Fruit fly (Drosophila melanogaster): ENCODE data around the gene CG2901.

The CG2901 gene

dm6 chrX:3815663-3816062 lies 12.3 kb upstream of the CG2901 start:
- TF ChIP-seq usp (GFP tag; optimal IDR thresholded peaks at IDR 0.05): no peak
- TF ChIP-seq EcR (GFP tag; optimal IDR thresholded peaks at IDR 0.05): no peak
- TF ChIP-seq psq (optimal IDR thresholded peaks at IDR 0.05): no peak
- no peak for TF ChIP-seq Dll (optimal IDR thresholded peaks at IDR 0.05)
- no peak for TF ChIP-seq pan (optimal IDR thresholded peaks at IDR 0.05)
- no peak for TF ChIP-seq CG8478 (optimal IDR thresholded peaks at IDR 0.05)

dm6 chrX:3819470-3819869 lies 8.5 kb upstream of the CG2901 start:
- TF ChIP-seq psq (optimal IDR thresholded peaks at IDR 0.05) (no peak), EcR (GFP tag; optimal IDR thresholded peaks at IDR 0.05) (no peak), usp (GFP tag; optimal IDR thresholded peaks at IDR 0.05) (no peak), pan (optimal IDR thresholded peaks at IDR 0.05) (no peak), CG8478 (optimal IDR thresholded peaks at IDR 0.05) (no peak), Dll (optimal IDR thresholded peaks at IDR 0.05) (no peak)

- TF ChIP-seq pan (optimal IDR thresholded peaks at IDR 0.05): no peak
- no peak for TF ChIP-seq Dll (optimal IDR thresholded peaks at IDR 0.05)
- TF ChIP-seq EcR (GFP tag; optimal IDR thresholded peaks at IDR 0.05): no peak
- no peak for TF ChIP-seq CG8478 (optimal IDR thresholded peaks at IDR 0.05)
- TF ChIP-seq usp (GFP tag; optimal IDR thresholded peaks at IDR 0.05): no peak
- TF ChIP-seq psq (optimal IDR thresholded peaks at IDR 0.05): no peak
Observed at dm6 chrX:3825069-3825468, 2.9 kb upstream of the CG2901 start.

dm6 chrX:3831761-3832160 lies 3.8 kb downstream of the CG2901 start:
- no peak for TF ChIP-seq CG8478 (optimal IDR thresholded peaks at IDR 0.05)

- TF ChIP-seq usp (GFP tag; optimal IDR thresholded peaks at IDR 0.05) (no peak), pan (optimal IDR thresholded peaks at IDR 0.05) (no peak), CG8478 (optimal IDR thresholded peaks at IDR 0.05) (no peak), EcR (GFP tag; optimal IDR thresholded peaks at IDR 0.05) (no peak), Dll (optimal IDR thresholded peaks at IDR 0.05) (no peak), psq (optimal IDR thresholded peaks at IDR 0.05) (no peak)
Observed at dm6 chrX:3832226-3832625, 4.2 kb downstream of the CG2901 start.

- TF ChIP-seq CG8478 (optimal IDR thresholded peaks at IDR 0.05) (no peak), Dll (optimal IDR thresholded peaks at IDR 0.05) (no peak), usp (GFP tag; optimal IDR thresholded peaks at IDR 0.05) (no peak), pan (optimal IDR thresholded peaks at IDR 0.05) (no peak), psq (optimal IDR thresholded peaks at IDR 0.05) (no peak), EcR (GFP tag; optimal IDR thresholded peaks at IDR 0.05) (no peak)
Observed at dm6 chrX:3833109-3833657, 5.2 kb downstream of the CG2901 start.

- peak in 1 of 2 experiments; percentile 21 for TF ChIP-seq EcR (GFP tag; optimal IDR thresholded peaks at IDR 0.05)
- no peak for TF ChIP-seq CG8478 (optimal IDR thresholded peaks at IDR 0.05)
Observed at dm6 chrX:3834955-3835763, 7.2 kb downstream of the CG2901 start.

- TF ChIP-seq CG8478 (optimal IDR thresholded peaks at IDR 0.05) (no peak), pan (optimal IDR thresholded peaks at IDR 0.05) (no peak), usp (GFP tag; optimal IDR thresholded peaks at IDR 0.05) (no peak), psq (optimal IDR thresholded peaks at IDR 0.05) (no peak), EcR (GFP tag; optimal IDR thresholded peaks at IDR 0.05) (no peak), Dll (optimal IDR thresholded peaks at IDR 0.05) (no peak)
Observed at dm6 chrX:3835764-3836342, 7.9 kb downstream of the CG2901 start.

dm6 chrX:3837628-3838027 lies 9.6 kb downstream of the CG2901 start:
- no peak for TF ChIP-seq CG8478 (optimal IDR thresholded peaks at IDR 0.05)
- no peak for TF ChIP-seq psq (optimal IDR thresholded peaks at IDR 0.05)
- no peak for TF ChIP-seq usp (GFP tag; optimal IDR thresholded peaks at IDR 0.05)
- TF ChIP-seq Dll (optimal IDR thresholded peaks at IDR 0.05): no peak
- no peak for TF ChIP-seq pan (optimal IDR thresholded peaks at IDR 0.05)
- TF ChIP-seq EcR (GFP tag; optimal IDR thresholded peaks at IDR 0.05): no peak

- no peak for TF ChIP-seq Dll (optimal IDR thresholded peaks at IDR 0.05)
- TF ChIP-seq psq (optimal IDR thresholded peaks at IDR 0.05): no peak
Observed at dm6 chrX:3838648-3839047, 10.7 kb downstream of the CG2901 start.

dm6 chrX:3840962-3841361 lies 13.0 kb downstream of the CG2901 start:
- TF ChIP-seq usp (GFP tag; optimal IDR thresholded peaks at IDR 0.05) (no peak), pan (optimal IDR thresholded peaks at IDR 0.05) (no peak), Dll (optimal IDR thresholded peaks at IDR 0.05) (no peak)

dm6 chrX:3842898-3843297 lies 14.9 kb downstream of the CG2901 start:
- TF ChIP-seq psq (optimal IDR thresholded peaks at IDR 0.05): no peak
- peak in 1 of 2 experiments; percentile 30 for TF ChIP-seq EcR (GFP tag; optimal IDR thresholded peaks at IDR 0.05)
- no peak for TF ChIP-seq usp (GFP tag; optimal IDR thresholded peaks at IDR 0.05)
- TF ChIP-seq CG8478 (optimal IDR thresholded peaks at IDR 0.05): no peak
- no peak for TF ChIP-seq Dll (optimal IDR thresholded peaks at IDR 0.05)
- TF ChIP-seq pan (optimal IDR thresholded peaks at IDR 0.05): no peak

Measured in whole organism.